Fruit fly (Drosophila melanogaster) whole organism, prepupa: Measurements from ENCODE around the gene mRpL40.
A peak's percentile ranks its signal among the peaks of the same experiment; 100 is the strongest.

Source experiments
- CG10631 ChIP-seq: fragments of 200-800 bp; sonication (Bioruptor generic); optimal IDR thresholded peaks from 2 replicates; lab custom pipeline; 2016; ENCODE audit warnings: missing biosample characterization, missing genetic modification characterization
- CG11762 ChIP-seq: fragments of 200-800 bp; sonication (Bioruptor generic); optimal IDR thresholded peaks from 3 replicates; lab custom pipeline; 2016; ENCODE audit warnings: missing biosample characterization, missing genetic modification characterization; ENCODE audit not compliant: insufficient read depth
- CG11902 ChIP-seq: fragments of 200-800 bp; sonication (Bioruptor generic); optimal IDR thresholded peaks from 3 replicates; lab custom pipeline; 2016; ENCODE audit warnings: missing biosample characterization, missing genetic modification characterization
- CG1621 ChIP-seq: fragments of 200-800 bp; sonication (Bioruptor generic); optimal IDR thresholded peaks from 3 replicates; lab custom pipeline; 2018; ENCODE audit warnings: missing biosample characterization, mild to moderate bottlenecking, missing genetic modification characterization
- CG32006 ChIP-seq: fragments of 200-800 bp; sonication (Bioruptor generic); optimal IDR thresholded peaks from 3 replicates; lab custom pipeline; 2017; ENCODE audit warnings: missing biosample characterization, mild to moderate bottlenecking, missing genetic modification characterization
- CG3919 ChIP-seq: fragments of 200-800 bp; sonication (Bioruptor generic); optimal IDR thresholded peaks from 3 replicates; lab custom pipeline; 2016; ENCODE audit warnings: missing biosample characterization, missing genetic modification characterization
- CG4318 ChIP-seq: fragments of 200-800 bp; sonication (Bioruptor generic); optimal IDR thresholded peaks from 3 replicates; lab custom pipeline; 2017; ENCODE audit warnings: missing biosample characterization, mild to moderate bottlenecking, missing genetic modification characterization
- CG6163 ChIP-seq: fragments of 200-800 bp; sonication (Bioruptor generic); IDR thresholded peaks from 3 replicates; pipeline ENCODE4 v1.3.6; 2022; ENCODE audit warnings: missing biosample characterization, missing genetic modification characterization
- CG6792 ChIP-seq: fragments of 200-800 bp; sonication (Bioruptor generic); optimal IDR thresholded peaks from 3 replicates; lab custom pipeline; 2016; ENCODE audit warnings: missing biosample characterization, missing genetic modification characterization
- CG6808 ChIP-seq: fragments of 200-800 bp; sonication (Bioruptor generic); optimal IDR thresholded peaks from 3 replicates; lab custom pipeline; 2017; ENCODE audit warnings: missing biosample characterization, missing genetic modification characterization, mild to moderate bottlenecking, moderate library complexity, missing genetic modification reagents
- CG9139 ChIP-seq: fragments of 200-800 bp; sonication (Bioruptor generic); optimal IDR thresholded peaks from 3 replicates; lab custom pipeline; 2017; ENCODE audit warnings: missing biosample characterization, mild to moderate bottlenecking, missing genetic modification characterization
- Eip78C ChIP-seq: fragments of 200-800 bp; sonication (Bioruptor generic); peaks from one replicate; lab custom pipeline; 2016; ENCODE audit warnings: missing biosample characterization, missing genetic modification characterization
- Eip93F ChIP-seq: fragments of 200-800 bp; sonication (Bioruptor generic); optimal IDR thresholded peaks from 2 replicates; lab custom pipeline; 2016; ENCODE audit warnings: missing biosample characterization, mild to moderate bottlenecking, missing genetic modification characterization
- Ets96B ChIP-seq: fragments of 200-800 bp; optimal IDR thresholded peaks from 2 replicates; lab custom pipeline; 2019; ENCODE audit warnings: missing biosample characterization, mild to moderate bottlenecking, missing genetic modification characterization, moderate library complexity
- Hr38 ChIP-seq: sonication (Bioruptor generic); optimal IDR thresholded peaks from 2 replicates; lab custom pipeline; 2016; ENCODE audit warnings: missing biosample characterization, missing genetic modification characterization
- Lpt ChIP-seq: fragments of 200-800 bp; sonication (Bioruptor generic); optimal IDR thresholded peaks from 3 replicates; lab custom pipeline; 2016; ENCODE audit warnings: missing biosample characterization, missing genetic modification characterization
- Met ChIP-seq: fragments of 200-800 bp; sonication (Bioruptor generic); optimal IDR thresholded peaks from 3 replicates; lab custom pipeline; 2016; ENCODE audit warnings: missing biosample characterization, missing genetic modification characterization
- OdsH ChIP-seq: fragments of 200-800 bp; sonication (Bioruptor generic); optimal IDR thresholded peaks from 3 replicates; lab custom pipeline; 2016; ENCODE audit warnings: missing biosample characterization, missing genetic modification characterization
- Smox ChIP-seq: fragments of 200-800 bp; sonication (Bioruptor generic); optimal IDR thresholded peaks from 3 replicates; lab custom pipeline; 2016; ENCODE audit warnings: missing biosample characterization, missing genetic modification characterization
- Sox102F ChIP-seq: fragments of 200-800 bp; sonication (Bioruptor generic); optimal IDR thresholded peaks from 2 replicates; lab custom pipeline; 2016; ENCODE audit warnings: missing biosample characterization, mild to moderate bottlenecking, missing genetic modification characterization
- Sox14 ChIP-seq: fragments of 200-800 bp; sonication (Bioruptor generic); optimal IDR thresholded peaks from 3 replicates; lab custom pipeline; 2016; ENCODE audit warnings: missing biosample characterization, missing genetic modification characterization
- Sox15 ChIP-seq: fragments of 200-800 bp; sonication (Bioruptor generic); optimal IDR thresholded peaks from 3 replicates; lab custom pipeline; 2016; ENCODE audit warnings: missing biosample characterization, missing genetic modification characterization
- achi ChIP-seq: fragments of 200-800 bp; sonication (Bioruptor generic); optimal IDR thresholded peaks from 3 replicates; lab custom pipeline; 2016; ENCODE audit warnings: missing biosample characterization, missing genetic modification characterization
- cyc ChIP-seq: fragments of 200-800 bp; sonication (Bioruptor generic); optimal IDR thresholded peaks from 3 replicates; lab custom pipeline; 2016; ENCODE audit warnings: missing biosample characterization, missing genetic modification characterization
- dsx ChIP-seq: fragments of 200-800 bp; optimal IDR thresholded peaks from 3 replicates; lab custom pipeline; 2019; ENCODE audit warnings: missing biosample characterization, mild to moderate bottlenecking, missing genetic modification characterization, moderate library complexity; ENCODE audit not compliant: poor library complexity, severe bottlenecking
- eg ChIP-seq: fragments of 200-800 bp; sonication (Bioruptor generic); IDR thresholded peaks from 3 replicates; pipeline ENCODE4 v1.3.6; 2022; ENCODE audit warnings: missing biosample characterization, missing genetic modification characterization
- esn ChIP-seq: fragments of 200-800 bp; sonication (Bioruptor generic); optimal IDR thresholded peaks from 2 replicates; lab custom pipeline; 2016; ENCODE audit warnings: missing biosample characterization, mild to moderate bottlenecking, missing genetic modification characterization, moderate library complexity
- fd59A ChIP-seq: fragments of 200-800 bp; sonication (Bioruptor generic); optimal IDR thresholded peaks from 2 replicates; lab custom pipeline; 2017; ENCODE audit warnings: missing biosample characterization, mild to moderate bottlenecking, missing genetic modification characterization, missing genetic modification reagents
- lz ChIP-seq: fragments of 200-800 bp; sonication (Bioruptor generic); optimal IDR thresholded peaks from 3 replicates; lab custom pipeline; 2016; ENCODE audit warnings: missing biosample characterization, missing genetic modification characterization
- net ChIP-seq: fragments of 200-800 bp; sonication (Bioruptor generic); optimal IDR thresholded peaks from 3 replicates; lab custom pipeline; 2016; ENCODE audit warnings: missing biosample characterization, missing genetic modification characterization
- pdm3 ChIP-seq: fragments of 200-800 bp; sonication (Bioruptor generic); optimal IDR thresholded peaks from 3 replicates; lab custom pipeline; 2016; ENCODE audit warnings: missing biosample characterization, missing genetic modification characterization
- ss ChIP-seq, 2 experiments: fragments of 200-800 bp; sonication (Bioruptor generic); optimal IDR thresholded peaks; 2 replicates in 1 of 2; 3 replicates in 1 of 2; lab custom pipeline; 2017 to 2018; ENCODE audit warnings: mild to moderate bottlenecking in 2 of 2, missing biosample characterization in 2 of 2, missing genetic modification characterization in 2 of 2, moderate library complexity in 1 of 2
- svp ChIP-seq: fragments of 200-800 bp; sonication (Bioruptor generic); peaks from one replicate; lab custom pipeline; 2016; ENCODE audit warnings: missing biosample characterization, missing genetic modification characterization
- topi ChIP-seq: fragments of 200-800 bp; sonication (Bioruptor generic); optimal IDR thresholded peaks from 3 replicates; lab custom pipeline; 2016; ENCODE audit warnings: missing biosample characterization, missing genetic modification characterization
- vri ChIP-seq: fragments of 200-800 bp; sonication (Bioruptor generic); optimal IDR thresholded peaks from 3 replicates; lab custom pipeline; 2016; ENCODE audit warnings: missing biosample characterization, mild to moderate bottlenecking, missing genetic modification characterization

The mRpL40 gene

DNA sequence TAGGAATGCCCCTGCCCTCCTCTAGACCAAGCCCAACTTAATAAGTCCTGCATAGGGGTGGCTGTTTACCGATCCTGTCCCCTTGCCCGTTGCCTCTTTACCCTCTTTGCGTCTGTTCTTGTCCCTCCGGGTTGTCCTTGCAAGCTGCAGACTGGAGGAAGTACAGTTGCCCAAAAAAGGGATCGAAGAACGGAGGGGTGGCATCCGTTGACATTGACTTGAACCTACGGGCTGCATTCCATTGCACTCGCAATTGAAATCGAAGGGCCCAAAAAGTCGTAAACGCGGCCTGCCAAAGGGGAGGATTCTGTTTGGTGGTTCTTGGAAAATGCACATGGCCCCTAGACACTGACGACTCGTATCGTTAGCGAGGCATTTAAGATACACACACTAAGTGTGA is 37.4 kb upstream of the mRpL40 start:
- no peak for TF ChIP-seq achi
- no peak for TF ChIP-seq pdm3 (GFP tag; lab: Kevin White, UChicago)

DNA sequence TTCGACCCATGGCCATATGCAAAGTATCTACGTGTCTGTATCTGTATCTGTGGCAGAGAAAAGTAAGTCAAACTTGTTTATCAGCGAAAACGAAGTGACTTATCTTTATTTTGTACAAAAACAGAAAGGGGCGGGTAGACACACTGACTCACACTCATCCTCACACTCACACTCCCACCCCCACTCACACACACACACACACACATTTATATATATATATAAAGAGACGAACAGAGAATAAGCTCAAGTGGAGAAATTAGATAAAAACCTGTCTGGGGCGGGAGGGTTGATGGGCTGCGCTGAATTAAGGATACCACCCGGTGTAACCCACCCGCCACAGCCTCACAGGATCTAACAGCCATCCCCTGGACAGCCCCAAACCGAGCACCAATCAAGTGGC is 36.9 kb upstream of the mRpL40 start:
- TF ChIP-seq esn (GFP tag; lab: Kevin White, UChicago) (no peak), vri (GFP tag; lab: Kevin White, UChicago) (no peak), Sox14 (GFP tag; lab: Kevin White, UChicago) (no peak), CG6163 (GFP tag; lab: Robert Waterston, UW) (no peak), CG11762 (no peak), CG9139 (GFP tag; lab: Kevin White, UChicago) (no peak), Sox15 (no peak), CG4318 (GFP tag; lab: Kevin White, UChicago) (no peak), lz (no peak), CG32006 (no peak), Sox102F (GFP tag; lab: Kevin White, UChicago) (no peak), svp (GFP tag; lab: Kevin White, UChicago) (no peak), OdsH (GFP tag; lab: Kevin White, UChicago) (no peak), fd59A (GFP tag; lab: Kevin White, UChicago) (no peak), CG1621 (tag; lab: Kevin White, UChicago) (no peak)

dm6 chr3R:11372053-11373016 is 35.4 kb upstream of the mRpL40 start:
- TF ChIP-seq Sox102F (GFP tag; lab: Kevin White, UChicago) (peak; percentile 46), eg (0 out of 3 replicates have a peak, but pooled peaks have one; percentile 24), Sox14 (GFP tag; lab: Kevin White, UChicago) (no peak), CG1621 (tag; lab: Kevin White, UChicago) (no peak), Met (GFP tag; lab: Kevin White, UChicago) (no peak), CG6792 (GFP tag; lab: Kevin White, UChicago) (no peak), CG11902 (no peak), net (GFP tag; lab: Kevin White, UChicago) (no peak), Eip78C (GFP tag; lab: Kevin White, UChicago) (peak; percentile 35), svp (GFP tag; lab: Kevin White, UChicago) (peak; percentile 60), dsx (GFP tag; lab: Kevin White, UChicago) (no peak), lz (no peak), CG6808 (GFP tag; lab: Kevin White, UChicago) (no peak), Ets96B (no peak), Hr38 (no peak), Lpt (no peak), Smox (no peak), CG6163 (GFP tag; lab: Robert Waterston, UW) (0 out of 3 replicates have a peak, but pooled peaks have one; percentile 34), cyc (GFP tag; lab: Kevin White, UChicago) (no peak), CG3919 (peak; percentile 57), Eip93F (GFP tag; lab: Kevin White, UChicago) (no peak), topi (GFP tag; lab: Kevin White, UChicago) (peak; percentile 20), CG10631 (GFP tag; lab: Kevin White, UChicago) (no peak), ss (GFP tag; optimal IDR thresholded peaks at IDR 0.05; lab: Kevin White, UChicago) (no peak), pdm3 (GFP tag; lab: Kevin White, UChicago) (no peak), esn (GFP tag; lab: Kevin White, UChicago) (peak; percentile 24), OdsH (GFP tag; lab: Kevin White, UChicago) (no peak), CG11762 (no peak)
